Worm (Caenorhabditis elegans) whole organism, late embryonic: ENCODE measurements around the gene bath-38.

ENCODE experiments used
- ama-1 ChIP-seq: fragments of 150-350 bp; optimal IDR thresholded peaks from 2 replicates; lab custom pipeline; 2014
- ceh-19 ChIP-seq: fragments of 200-800 bp; sonication (Bioruptor generic); optimal IDR thresholded peaks from 2 replicates; lab custom pipeline; 2018; ENCODE audit warnings: mild to moderate bottlenecking, missing genetic modification characterization, missing compliant biosample characterization
- ceh-30 ChIP-seq: fragments of 150-350 bp; optimal IDR thresholded peaks from 2 replicates; lab custom pipeline; 2014; ENCODE audit warnings: missing biosample characterization, missing genetic modification characterization
- ceh-31 ChIP-seq: sonication (generic microtip); optimal IDR thresholded peaks from 2 replicates; lab custom pipeline; 2016; ENCODE audit warnings: missing genetic modification characterization, missing compliant biosample characterization
- elt-2 ChIP-seq: sonication (generic microtip); optimal IDR thresholded peaks from 2 replicates; lab custom pipeline; 2016; ENCODE audit warnings: missing genetic modification reagents, missing genetic modification characterization, missing compliant biosample characterization
- fax-1 ChIP-seq: sonication (generic microtip); optimal IDR thresholded peaks from 2 replicates; lab custom pipeline; 2016; ENCODE audit warnings: missing genotype, missing genetic modification characterization, missing compliant biosample characterization
- fkh-10 ChIP-seq: fragments of 150-350 bp; optimal IDR thresholded peaks from 2 replicates; lab custom pipeline; 2014; ENCODE audit warnings: missing biosample characterization, missing genetic modification reagents, missing genetic modification characterization
- gmeb-2 ChIP-seq: sonication (generic microtip); optimal IDR thresholded peaks from 2 replicates; lab custom pipeline; 2016; ENCODE audit warnings: missing genetic modification characterization, inconsistent platforms, missing compliant biosample characterization
- nhr-232 ChIP-seq: sonication (generic microtip); optimal IDR thresholded peaks from 2 replicates; lab custom pipeline; 2016; ENCODE audit warnings: missing genetic modification characterization, missing compliant biosample characterization
- pax-1 ChIP-seq: fragments of 150-350 bp; optimal IDR thresholded peaks from 2 replicates; lab custom pipeline; 2014; ENCODE audit warnings: missing biosample characterization, missing genetic modification characterization
- sdc-2 ChIP-seq: sonication (generic microtip); optimal IDR thresholded peaks from 2 replicates; lab custom pipeline; 2016; ENCODE audit warnings: missing genotype, missing genetic modification characterization, missing compliant biosample characterization
- syd-9 ChIP-seq: sonication (generic microtip); optimal IDR thresholded peaks from 2 replicates; lab custom pipeline; 2016; ENCODE audit warnings: mild to moderate bottlenecking, missing genetic modification characterization, moderate library complexity, missing compliant biosample characterization
- tbx-7 ChIP-seq: sonication (generic microtip); optimal IDR thresholded peaks from 2 replicates; lab custom pipeline; 2016; ENCODE audit warnings: missing genotype, missing genetic modification characterization, missing compliant biosample characterization
- unc-3 ChIP-seq, 2 experiments: fragments of 200-800 bp in 1 of 2; sonication (Bioruptor generic) in 1 of 2; sonication (generic microtip) in 1 of 2; conservative IDR thresholded peaks in 1 of 2; optimal IDR thresholded peaks in 1 of 2; 2 replicates each; pipeline versions ENCODE4 v1.3.6 to Lab custom; 2016 to 2022; ENCODE audit warnings: missing compliant biosample characterization in 2 of 2, missing genetic modification characterization in 2 of 2, missing genetic modification reagents in 1 of 2

- no peak for TF ChIP-seq elt-2
- no peak for TF ChIP-seq fkh-10 (GFP tag; lab: Kevin White, UChicago)
- TF ChIP-seq gmeb-2 (tag; lab: Kevin White, UChicago): no peak
- TF ChIP-seq tbx-7 (tag; lab: Kevin White, UChicago): no peak
- no peak for TF ChIP-seq ceh-19
- no peak for TF ChIP-seq ama-1
- no peak for TF ChIP-seq unc-3 (GFP tag; conservative IDR thresholded peaks at IDR 0.05; lab: Robert Waterston, UW)
- TF ChIP-seq unc-3 (tag; optimal IDR thresholded peaks at IDR 0.05; lab: Kevin White, UChicago): no peak
- TF ChIP-seq nhr-232: no peak
- no peak for TF ChIP-seq sdc-2 (tag; lab: Kevin White, UChicago)
- TF ChIP-seq syd-9 (tag; lab: Kevin White, UChicago): no peak
- no peak for TF ChIP-seq pax-1
- TF ChIP-seq fax-1 (tag; lab: Kevin White, UChicago): no peak
- no peak for TF ChIP-seq ceh-31 (tag; lab: Kevin White, UChicago)
- TF ChIP-seq ceh-30 (tag; lab: Kevin White, UChicago): no peak
Measured at ce11 chrII:10060508-10060907, 15.4 kb upstream of the bath-38 start, which contains the start of gene stg-1.
